Fruit fly (Drosophila melanogaster) whole organism, wandering third instar larva: ENCODE measurements around the gene CG15343.

Experiments used
- Abd-B ChIP-seq: fragments of >200 bp; optimal IDR thresholded peaks from 2 replicates; lab custom pipeline; 2017; ENCODE audit warnings: missing biosample characterization, missing genetic modification characterization
- CG32264 ChIP-seq: fragments of 200-800 bp; sonication (Bioruptor generic); optimal IDR thresholded peaks from 2 replicates; lab custom pipeline; 2016; ENCODE audit warnings: missing biosample characterization, missing genetic modification characterization
- CG9705 ChIP-seq: fragments of 200-800 bp; sonication (Bioruptor generic); optimal IDR thresholded peaks from 2 replicates; lab custom pipeline; 2018; ENCODE audit warnings: missing biosample characterization, mild to moderate bottlenecking, missing genetic modification characterization
- CrebA ChIP-seq: fragments of 200-800 bp; sonication (Bioruptor generic); optimal IDR thresholded peaks from 2 replicates; lab custom pipeline; 2016; ENCODE audit warnings: missing biosample characterization, mild to moderate bottlenecking, missing genetic modification characterization, borderline replicate concordance
- Dfd ChIP-seq: fragments of >200 bp; optimal IDR thresholded peaks from 2 replicates; lab custom pipeline; 2017; ENCODE audit warnings: missing biosample characterization, missing genetic modification characterization
- Dif ChIP-seq: fragments of 200-275, 200-300 bp; sonication (Bioruptor generic); optimal IDR thresholded peaks from 2 replicates; lab custom pipeline; 2018; ENCODE audit warnings: missing biosample characterization, missing genetic modification characterization; ENCODE audit not compliant: partially characterized antibody
- GATAd ChIP-seq: sonication (Bioruptor generic); optimal IDR thresholded peaks from 2 replicates; lab custom pipeline; 2016; ENCODE audit warnings: missing biosample characterization, missing genetic modification characterization
- HLH106 ChIP-seq: fragments of 200-800 bp; optimal IDR thresholded peaks from 3 replicates; lab custom pipeline; 2019; ENCODE audit warnings: missing biosample characterization, mild to moderate bottlenecking, missing genetic modification characterization, moderate library complexity
- Hnf4 ChIP-seq: fragments of 200-800 bp; sonication (Bioruptor generic); optimal IDR thresholded peaks from 2 replicates; lab custom pipeline; 2016; ENCODE audit warnings: missing biosample characterization, mild to moderate bottlenecking, missing genetic modification characterization
- Hr78 ChIP-seq: fragments of >200 bp; optimal IDR thresholded peaks from 2 replicates; lab custom pipeline; 2017; ENCODE audit warnings: missing biosample characterization, missing genetic modification characterization
- Hr83 ChIP-seq: fragments of 200-300 bp; sonication (Bioruptor generic); optimal IDR thresholded peaks from 2 replicates; lab custom pipeline; 2016; ENCODE audit warnings: missing biosample characterization, mild to moderate bottlenecking, missing genetic modification characterization, moderate library complexity; ENCODE audit not compliant: poor library complexity, severe bottlenecking
- Jra ChIP-seq: sonication (Bioruptor generic); optimal IDR thresholded peaks from 2 replicates; lab custom pipeline; 2016; ENCODE audit warnings: missing biosample characterization, missing genetic modification characterization
- Mio ChIP-seq: sonication (Bioruptor generic); optimal IDR thresholded peaks from 2 replicates; lab custom pipeline; 2016; ENCODE audit warnings: missing biosample characterization, missing genetic modification characterization
- Myc ChIP-seq: fragments of >200 bp; optimal IDR thresholded peaks from 2 replicates; lab custom pipeline; 2017
- N ChIP-seq: fragments of >200 bp; optimal IDR thresholded peaks from 2 replicates; lab custom pipeline; 2018; ENCODE audit warnings: missing biosample characterization, missing external identifiers, missing genetic modification characterization
- OdsH ChIP-seq: fragments of 200-800 bp; sonication (Bioruptor generic); optimal IDR thresholded peaks from 2 replicates; lab custom pipeline; 2016; ENCODE audit warnings: missing biosample characterization, mild to moderate bottlenecking, missing genetic modification characterization
- Rel ChIP-seq, 2 experiments: fragments of 200-800 bp; sonication (Bioruptor generic) in 1 of 2; optimal IDR thresholded peaks; 2 replicates in 1 of 2; 3 replicates in 1 of 2; lab custom pipeline; 2016 to 2019; ENCODE audit warnings: mild to moderate bottlenecking in 2 of 2, missing biosample characterization in 2 of 2, missing genetic modification characterization in 2 of 2, moderate library complexity in 1 of 2
- Sp1 ChIP-seq: fragments of 200-800 bp; sonication (Bioruptor generic); optimal IDR thresholded peaks from 3 replicates; lab custom pipeline; 2019; ENCODE audit warnings: missing biosample characterization, mild to moderate bottlenecking, missing genetic modification characterization, moderate library complexity
- Vsx2 ChIP-seq: fragments of 200-300, 225-300 bp; sonication (Bioruptor generic); optimal IDR thresholded peaks from 2 replicates; lab custom pipeline; 2018; ENCODE audit warnings: missing biosample characterization, missing genetic modification characterization; ENCODE audit not compliant: partially characterized antibody
- br ChIP-seq: fragments of 200-800 bp; sonication (Bioruptor generic); optimal IDR thresholded peaks from 2 replicates; lab custom pipeline; 2016; ENCODE audit warnings: missing biosample characterization, missing genetic modification characterization
- brk ChIP-seq: fragments of 200-800 bp; sonication (Bioruptor generic); optimal IDR thresholded peaks from 2 replicates; lab custom pipeline; 2016; ENCODE audit warnings: missing biosample characterization, mild to moderate bottlenecking, missing genetic modification characterization
- dl ChIP-seq, 2 experiments: fragments of 175-275, 200-275 bp in 1 of 2; fragments of 200-275 bp in 1 of 2; sonication (Bioruptor generic); optimal IDR thresholded peaks; lab custom pipeline; 2018; ENCODE audit warnings: mild to moderate bottlenecking in 2 of 2, missing biosample characterization in 2 of 2, missing genetic modification characterization in 2 of 2, moderate library complexity in 2 of 2; ENCODE audit not compliant: partially characterized antibody in 2 of 2, insufficient read depth in 1 of 2
- dsf ChIP-seq: sonication (Bioruptor generic); optimal IDR thresholded peaks from 2 replicates; lab custom pipeline; 2016; ENCODE audit warnings: missing biosample characterization, missing genetic modification characterization, borderline replicate concordance
- ey ChIP-seq: fragments of 200-800 bp; sonication (Bioruptor generic); optimal IDR thresholded peaks from 2 replicates; lab custom pipeline; 2016; ENCODE audit warnings: missing biosample characterization, missing genetic modification characterization
- foxo ChIP-seq, 2 experiments: fragments of 200-800 bp; sonication (Bioruptor generic); optimal IDR thresholded peaks; 2 replicates in 1 of 2; 3 replicates in 1 of 2; lab custom pipeline; 2016 to 2017; ENCODE audit warnings: missing biosample characterization in 2 of 2, missing genetic modification characterization in 2 of 2
- fru ChIP-seq: fragments of 200-800 bp; sonication (Bioruptor generic); optimal IDR thresholded peaks from 3 replicates; lab custom pipeline; 2016; ENCODE audit warnings: missing biosample characterization, mild to moderate bottlenecking, missing genetic modification characterization
- h ChIP-seq: fragments of 200-800 bp; sonication (Bioruptor generic); optimal IDR thresholded peaks from 3 replicates; lab custom pipeline; 2016; ENCODE audit warnings: missing biosample characterization, mild to moderate bottlenecking, missing genetic modification characterization
- jim ChIP-seq: fragments of 175-275, 200-325 bp; sonication (Bioruptor generic); optimal IDR thresholded peaks from 2 replicates; lab custom pipeline; 2016; ENCODE audit warnings: missing biosample characterization, mild to moderate bottlenecking, missing genetic modification characterization
- lola ChIP-seq: fragments of >200 bp; optimal IDR thresholded peaks from 2 replicates; lab custom pipeline; 2017; ENCODE audit warnings: missing biosample characterization, missing genetic modification characterization
- pan ChIP-seq: fragments of >200 bp; optimal IDR thresholded peaks from 2 replicates; lab custom pipeline; 2017
- psq ChIP-seq: fragments of 200-800 bp; sonication (Bioruptor generic); optimal IDR thresholded peaks from 3 replicates; lab custom pipeline; 2017; ENCODE audit warnings: missing biosample characterization, mild to moderate bottlenecking, missing genetic modification characterization, moderate library complexity
- rgr ChIP-seq: fragments of 200-800 bp; sonication (Bioruptor generic); optimal IDR thresholded peaks from 3 replicates; lab custom pipeline; 2016; ENCODE audit warnings: missing biosample characterization, mild to moderate bottlenecking, missing genetic modification characterization
- sage ChIP-seq: fragments of 200-800 bp; sonication (Bioruptor generic); optimal IDR thresholded peaks from 2 replicates; lab custom pipeline; 2016; ENCODE audit warnings: missing biosample characterization, mild to moderate bottlenecking, missing genetic modification characterization
- sv ChIP-seq: fragments of 200-800 bp; sonication (Bioruptor generic); optimal IDR thresholded peaks from 3 replicates; lab custom pipeline; 2016; ENCODE audit warnings: missing biosample characterization, missing genetic modification characterization
- tai ChIP-seq: sonication (Bioruptor generic); optimal IDR thresholded peaks from 2 replicates; lab custom pipeline; 2016; ENCODE audit warnings: missing biosample characterization, missing genetic modification characterization
- usp ChIP-seq: fragments of >200 bp; optimal IDR thresholded peaks from 2 replicates; lab custom pipeline; 2017; ENCODE audit warnings: missing biosample characterization, missing genetic modification characterization
- woc ChIP-seq: sonication (Bioruptor generic); optimal IDR thresholded peaks from 2 replicates; lab custom pipeline; 2016; ENCODE audit warnings: missing biosample characterization, mild to moderate bottlenecking, missing genetic modification characterization

The CG15343 gene

DNA sequence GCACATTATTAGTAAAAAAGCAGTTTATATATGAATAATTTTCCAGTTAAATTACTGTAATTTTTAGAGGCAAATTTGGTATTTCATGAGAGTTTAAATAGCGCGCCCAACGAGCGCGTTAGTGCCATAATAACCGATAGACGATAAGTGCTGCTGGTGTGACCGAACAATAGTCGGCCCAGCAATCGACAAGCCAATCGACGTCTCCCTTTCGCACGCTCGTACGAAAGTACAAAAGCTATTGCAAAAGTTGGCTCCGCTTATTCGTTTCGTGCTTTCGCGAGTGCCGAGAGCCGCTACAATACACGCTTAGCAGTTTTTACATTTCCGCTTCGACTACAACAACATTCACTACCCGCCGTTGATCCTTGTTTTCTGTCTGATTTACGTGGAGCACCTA, 31.3 kb downstream of the CG15343 start, which contains the start of gene Trxr1:
Gene Trxr1 (plus strand): TSS at position 231 of the 400 bp plus-strand sequence.
- TF ChIP-seq OdsH (GFP tag; lab: Kevin White, UChicago) (no peak), Rel (GFP tag; optimal IDR thresholded peaks at IDR 0.05; lab: Kevin White, UChicago) (no peak), Rel (tag; optimal IDR thresholded peaks at IDR 0.05; lab: Kevin White, UChicago) (peak; percentile 33), CG32264 (no peak), GATAd (GFP tag; lab: Kevin White, UChicago) (no peak), Dif (GFP tag; lab: Kevin White, UChicago) (no peak), brk (GFP tag; lab: Kevin White, UChicago) (no peak), rgr (GFP tag; lab: Kevin White, UChicago) (peak; percentile 35), ey (no peak), h (GFP tag; lab: Kevin White, UChicago) (peak; percentile 12), jim (GFP tag; lab: Kevin White, UChicago) (no peak), foxo (GFP tag; optimal IDR thresholded peaks at IDR 0.05; lab: Kevin White, UChicago) (no peak), psq (GFP tag; lab: Kevin White, UChicago) (peak; percentile 91), Sp1 (GFP tag; lab: Kevin White, UChicago) (peak; percentile 47), usp (GFP tag; lab: Kevin White, UChicago) (no peak), tai (GFP tag; lab: Kevin White, UChicago) (no peak), Dfd (GFP tag; lab: Kevin White, UChicago) (no peak), fru (no peak), CrebA (no peak), N (GFP tag; lab: Kevin White, UChicago) (no peak), pan (lab: Kevin White, UChicago) (no peak)
- TF ChIP-seq, all 38 proteins: peak for 5

DNA sequence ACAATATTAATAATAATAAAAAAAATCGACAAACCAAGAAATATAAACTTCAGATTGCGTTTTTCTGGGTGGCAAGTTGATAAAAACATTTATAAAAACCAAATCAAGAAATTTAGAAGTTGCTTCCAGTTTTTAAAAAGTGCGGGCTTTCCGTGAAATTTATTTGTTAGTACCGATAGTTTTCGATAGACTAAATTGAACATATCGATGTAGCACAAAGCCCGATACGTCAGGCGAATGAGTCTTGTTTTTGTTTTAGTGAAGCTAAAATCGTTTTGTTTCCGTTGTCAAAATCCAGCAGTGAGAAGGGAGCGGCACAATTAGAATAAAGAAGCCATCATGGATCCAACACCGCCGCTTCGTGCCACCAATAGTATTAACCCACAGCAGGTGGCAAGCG, 33.2 kb downstream of the CG15343 start, which contains the start of gene CG2147:
Gene CG2147 (plus strand): TSS at position 254 of the 400 bp plus-strand sequence.
- no peak for TF ChIP-seq jim (GFP tag; lab: Kevin White, UChicago)
- no peak for TF ChIP-seq Hr78 (GFP tag; lab: Kevin White, UChicago)
- TF ChIP-seq Sp1 (GFP tag; lab: Kevin White, UChicago): no peak
- TF ChIP-seq sage: peak; percentile 37

DNA sequence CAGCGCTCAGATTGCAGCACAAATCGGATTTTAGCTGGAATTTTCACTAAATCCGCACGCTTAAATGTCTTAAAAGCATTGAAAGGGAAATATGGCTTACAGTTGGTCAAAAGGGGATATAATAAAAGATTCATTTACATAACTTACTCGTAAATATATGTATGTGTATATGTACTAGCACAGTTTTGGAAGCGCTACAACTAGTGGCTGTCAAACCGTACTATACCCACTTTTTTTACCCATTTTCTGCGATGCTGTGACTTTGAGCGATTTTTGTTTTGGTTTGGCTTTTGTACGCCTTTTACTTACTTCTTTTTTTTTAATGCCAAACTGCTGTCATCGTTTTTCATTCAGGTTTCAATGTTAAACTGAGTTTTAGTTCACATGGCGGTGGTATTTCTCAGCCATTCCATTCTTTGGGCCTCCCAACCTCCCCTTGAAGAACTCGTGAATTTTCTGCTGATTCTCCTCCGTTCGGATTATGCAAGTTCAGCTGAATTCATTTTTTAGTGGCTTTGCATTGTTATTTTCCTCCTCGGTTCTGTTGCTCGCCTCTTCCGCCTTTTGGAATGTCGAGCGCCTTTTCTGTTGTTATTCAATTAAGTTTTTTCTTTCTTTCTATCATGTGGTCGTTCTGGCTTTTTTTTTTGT, 39.6 kb downstream of the CG15343 start:
- TF ChIP-seq Hr78 (GFP tag; lab: Kevin White, UChicago) (no peak), N (GFP tag; lab: Kevin White, UChicago) (no peak), jim (GFP tag; lab: Kevin White, UChicago) (no peak), foxo (GFP tag; optimal IDR thresholded peaks at IDR 0.05; lab: Kevin White, UChicago) (no peak), h (GFP tag; lab: Kevin White, UChicago) (no peak), Sp1 (GFP tag; lab: Kevin White, UChicago) (no peak), Abd-B (no peak)

DNA sequence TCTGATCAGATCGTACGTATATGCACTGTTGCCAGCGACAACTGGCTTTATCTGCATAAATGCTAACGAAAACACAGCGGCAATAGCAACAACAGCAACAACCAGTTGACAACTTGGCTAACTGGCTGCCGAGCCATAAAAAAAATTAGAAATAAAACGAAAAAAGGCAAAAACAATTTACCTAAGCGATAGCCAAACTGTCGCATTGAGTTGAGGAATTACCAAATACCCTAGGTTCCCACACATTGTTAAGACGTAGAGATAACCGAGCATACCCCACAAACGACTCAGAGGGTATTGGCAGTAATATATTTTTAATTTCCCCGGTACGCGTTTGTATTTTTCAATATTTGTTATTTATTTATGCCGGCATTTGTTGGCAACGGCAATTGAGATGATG, 40.4 kb downstream of the CG15343 start:
- TF ChIP-seq OdsH (GFP tag; lab: Kevin White, UChicago) (peak; percentile 44), tai (GFP tag; lab: Kevin White, UChicago) (no peak), woc (GFP tag; lab: Kevin White, UChicago) (peak; percentile 39), dl (GFP tag; optimal IDR thresholded peaks at IDR 0.05; lab: Kevin White, UChicago; ENCODE audit: insufficient read depth in 1 of 2, partially characterized antibody in 2 of 2) (no peak), dsf (GFP tag; lab: Kevin White, UChicago) (no peak), pan (lab: Kevin White, UChicago) (no peak), h (GFP tag; lab: Kevin White, UChicago) (peak; percentile 72), foxo (GFP tag; optimal IDR thresholded peaks at IDR 0.05; lab: Kevin White, UChicago) (peak in 1 of 2 experiments; percentile 76), sv (peak; percentile 20), GATAd (GFP tag; lab: Kevin White, UChicago) (no peak), CG9705 (GFP tag; lab: Kevin White, UChicago) (no peak), fru (peak; percentile 75), ey (peak; percentile 63), Myc (no peak), CG32264 (peak; percentile 15), jim (GFP tag; lab: Kevin White, UChicago) (no peak), Vsx2 (GFP tag; lab: Kevin White, UChicago) (no peak), usp (GFP tag; lab: Kevin White, UChicago) (no peak), CrebA (no peak), Mio (GFP tag; lab: Kevin White, UChicago) (no peak), lola (GFP tag; lab: Kevin White, UChicago) (no peak), sage (no peak), Dfd (GFP tag; lab: Kevin White, UChicago) (no peak), HLH106 (peak; percentile 31), Hnf4 (GFP tag; lab: Kevin White, UChicago) (peak; percentile 71), br (GFP tag; lab: Kevin White, UChicago) (peak; percentile 57), Sp1 (GFP tag; lab: Kevin White, UChicago) (peak; percentile 42), Jra (GFP tag; lab: Kevin White, UChicago) (no peak), N (GFP tag; lab: Kevin White, UChicago) (no peak), Dif (GFP tag; lab: Kevin White, UChicago) (no peak), Hr78 (GFP tag; lab: Kevin White, UChicago) (no peak), rgr (GFP tag; lab: Kevin White, UChicago) (peak; percentile 70), brk (GFP tag; lab: Kevin White, UChicago) (no peak), Hr83 (GFP tag; lab: Kevin White, UChicago) (peak; percentile 20), psq (GFP tag; lab: Kevin White, UChicago) (peak; percentile 18), Rel (GFP tag; optimal IDR thresholded peaks at IDR 0.05; lab: Kevin White, UChicago) (no peak), Rel (tag; optimal IDR thresholded peaks at IDR 0.05; lab: Kevin White, UChicago) (peak; percentile 24), Abd-B (no peak)
